Fruit fly (Drosophila melanogaster) whole organism, pupa: ENCODE measurements around the gene Abi.

ENCODE experiments used
- CG10348 ChIP-seq: fragments of 200-800 bp; sonication (Bioruptor generic); IDR thresholded peaks from 2 replicates; pipeline ENCODE4 v1.3.6; 2022; ENCODE audit warnings: missing biosample characterization, missing genetic modification characterization
- CG14655 ChIP-seq: fragments of 200-800 bp; sonication (Bioruptor generic); optimal IDR thresholded peaks from 3 replicates; lab custom pipeline; 2017; ENCODE audit warnings: mild to moderate bottlenecking, missing biosample characterization, missing genetic modification reagents, missing genetic modification characterization
- CG15710 ChIP-seq: fragments of 200-800 bp; sonication (Bioruptor generic); optimal IDR thresholded peaks from 2 replicates; lab custom pipeline; 2018; ENCODE audit warnings: missing biosample characterization, mild to moderate bottlenecking, missing genetic modification characterization, moderate library complexity
- CG32121 ChIP-seq: fragments of 200-800 bp; sonication (Bioruptor generic); IDR thresholded peaks from 2 replicates; pipeline ENCODE4 v1.3.6; 2022; ENCODE audit warnings: missing biosample characterization, missing genetic modification characterization
- D1 ChIP-seq: fragments of 200-800 bp; sonication (Bioruptor generic); optimal IDR thresholded peaks from 2 replicates; lab custom pipeline; 2018; ENCODE audit warnings: missing biosample characterization, mild to moderate bottlenecking, missing genetic modification characterization, moderate library complexity
- EcR ChIP-seq: fragments of 200-800 bp; sonication (Bioruptor generic); optimal IDR thresholded peaks from 3 replicates; lab custom pipeline; 2019; ENCODE audit warnings: missing biosample characterization, missing genetic modification characterization, mild to moderate bottlenecking, moderate library complexity, missing genetic modification reagents
- Pif1A ChIP-seq: fragments of 200-800 bp; sonication (Bioruptor generic); optimal IDR thresholded peaks from 3 replicates; lab custom pipeline; 2016; ENCODE audit warnings: missing biosample characterization, missing genetic modification characterization
- Pif1B ChIP-seq: fragments of 200-800 bp; sonication (Bioruptor generic); optimal IDR thresholded peaks from 3 replicates; lab custom pipeline; 2016; ENCODE audit warnings: missing biosample characterization, missing genetic modification characterization

DNA sequence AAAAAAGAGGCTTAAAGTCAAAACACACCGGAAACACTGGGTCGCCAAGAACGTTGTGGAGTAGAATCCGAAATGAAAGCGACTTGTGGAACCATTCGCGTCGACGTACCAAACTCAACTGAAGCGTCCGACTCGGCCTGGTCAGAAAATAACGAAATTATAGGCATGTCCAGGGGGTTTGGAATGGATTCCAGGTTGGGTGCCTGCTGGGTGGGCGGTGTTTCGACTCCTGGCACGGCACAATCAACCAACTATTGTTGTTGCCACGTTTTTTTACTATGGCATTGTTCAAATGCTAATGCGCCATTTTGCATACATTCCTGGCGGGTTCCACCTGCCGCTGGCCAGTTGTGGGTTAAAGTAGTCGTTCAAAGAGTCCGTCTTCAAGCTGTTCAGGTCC, 3.9 kb downstream of the Abi start, which contains the start of gene Kif19A:
- TF ChIP-seq Pif1B (no peak), CG14655 (GFP tag; lab: Kevin White, UChicago) (no peak), EcR (GFP tag; lab: Kevin White, UChicago) (no peak), CG15710 (tag; lab: Kevin White, UChicago) (no peak), Pif1A (no peak), CG32121 (no peak), D1 (tag; lab: Kevin White, UChicago) (no peak), CG10348 (GFP tag; lab: Robert Waterston, UW) (no peak)
